Worm (Caenorhabditis elegans): ENCODE data around the gene sdz-33.

Gene sdz-33

DNA sequence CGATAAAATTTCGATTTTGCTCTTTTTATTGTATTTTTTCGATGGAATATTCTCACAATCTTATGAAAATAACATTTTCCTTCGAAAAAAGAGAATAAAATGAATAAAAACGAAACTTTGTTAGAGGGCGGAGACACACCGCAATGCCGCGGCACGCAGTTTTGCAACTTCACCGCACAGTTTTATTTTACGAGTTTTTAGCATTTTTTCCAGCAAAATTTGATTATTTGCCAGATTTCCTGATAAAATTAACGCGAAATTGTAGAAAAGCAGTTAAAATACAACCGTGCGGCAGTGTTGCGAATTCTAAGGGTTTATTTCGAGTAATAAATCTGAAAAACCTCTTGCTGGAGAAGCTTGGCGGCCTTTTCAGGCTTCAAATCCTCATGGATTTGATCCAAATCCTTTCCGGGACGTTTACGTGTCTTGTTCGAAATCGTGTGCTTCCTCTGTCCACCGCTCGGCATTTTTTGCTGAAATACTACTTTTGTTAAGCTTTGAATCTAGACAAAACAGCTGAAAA lies 11.0 kb downstream of the sdz-33 start, which contains the start of gene znf-593:
TSS of gene znf-593 (minus strand) at position 473 of the 523 bp plus-strand sequence.
- TF ChIP-seq spr-1 (tag; optimal IDR thresholded peaks at IDR 0.05) (peak; percentile 18), T26A8.4 (GFP tag; IDR thresholded peaks at IDR 0.05) (peak; percentile 56), php-3 (GFP tag; IDR thresholded peaks at IDR 0.05) (peak; percentile 49; the same call in 1 of the 2 replicates), mdl-1 (tag; optimal IDR thresholded peaks at IDR 0.05) (no peak), R02D3.7 (tag; optimal IDR thresholded peaks at IDR 0.05) (no peak), dpl-1 (GFP tag; optimal IDR thresholded peaks at IDR 0.05) (peak; percentile 18), pha-4 (GFP tag; IDR thresholded peaks at IDR 0.05) (0 out of 2 replicates have a peak, but pooled peaks have one; percentile 27), pha-4 (tag; optimal IDR thresholded peaks at IDR 0.05) (no peak), rbr-2 (tag; optimal IDR thresholded peaks at IDR 0.05) (no peak), daf-8 (GFP tag; IDR thresholded peaks at IDR 0.05) (no peak), mes-2 (tag; optimal IDR thresholded peaks at IDR 0.05; ENCODE audit: poor library complexity, severe bottlenecking) (peak; percentile 61), lin-38 (GFP tag; IDR thresholded peaks at IDR 0.05) (peak; percentile 19; the same call in 1 of the 2 replicates), mep-1 (tag; optimal IDR thresholded peaks at IDR 0.05) (peak; percentile 21), lin-39 (tag; optimal IDR thresholded peaks at IDR 0.05) (no peak), hlh-11 (tag; optimal IDR thresholded peaks at IDR 0.05) (peak; percentile 5), nhr-6 (tag; optimal IDR thresholded peaks at IDR 0.05) (no peak), aha-1 (tag) (peak; percentile 52), hlh-30 (tag; optimal IDR thresholded peaks at IDR 0.05; ENCODE audit: insufficient read depth) (no peak), daf-19 (GFP tag; conservative IDR thresholded peaks at IDR 0.05) (no peak), F10B5.3 (tag; optimal IDR thresholded peaks at IDR 0.05) (peak; percentile 13), zfp-3 (GFP tag; conservative IDR thresholded peaks at IDR 0.05) (0 out of 2 replicates have a peak, but pooled peaks have one; percentile 30), daf-16 (GFP tag; optimal IDR thresholded peaks at IDR 0.05) (no peak), daf-16 (tag; optimal IDR thresholded peaks at IDR 0.05) (peak; percentile 11), dve-1 (tag; optimal IDR thresholded peaks at IDR 0.05; ENCODE audit: insufficient read depth) (peak; percentile 47), lin-13 (GFP tag; optimal IDR thresholded peaks at IDR 0.05) (no peak), daf-12 (tag; optimal IDR thresholded peaks at IDR 0.05) (no peak), lsy-2 (tag; optimal IDR thresholded peaks at IDR 0.05) (peak in 1 of 2 experiments; percentile 30), snpc-4 (tag; optimal IDR thresholded peaks at IDR 0.05) (no peak), ama-1 (optimal IDR thresholded peaks at IDR 0.05) (peak; percentile 12), Y5F2A.4 (GFP tag; optimal IDR thresholded peaks at IDR 0.05) (peak; percentile 55)

- peak; percentile 83 for TF ChIP-seq mes-2 (tag; optimal IDR thresholded peaks at IDR 0.05; ENCODE audit: poor library complexity, severe bottlenecking)
- TF ChIP-seq nhr-41 (GFP tag; IDR thresholded peaks at IDR 0.05), result no peak
- no peak for TF ChIP-seq php-3 (GFP tag; IDR thresholded peaks at IDR 0.05)
- peak; percentile 36 for TF ChIP-seq aha-1 (tag)
- TF ChIP-seq lin-13 (GFP tag; optimal IDR thresholded peaks at IDR 0.05), result peak; percentile 3
- peak; percentile 40 for TF ChIP-seq nhr-25 (tag; optimal IDR thresholded peaks at IDR 0.05; ENCODE audit: borderline replicate concordance, insufficient read depth)
- TF ChIP-seq lsy-2 (tag; optimal IDR thresholded peaks at IDR 0.05), result peak in 1 of 2 experiments; percentile 80
- peak in 1 of 2 experiments; percentile 8 for TF ChIP-seq unc-62 (GFP tag; optimal IDR thresholded peaks at IDR 0.05 in 1 of 2)
- TF ChIP-seq unc-62 (tag; optimal IDR thresholded peaks at IDR 0.05), result no peak
- peak; percentile 11 for TF ChIP-seq nhr-77 (tag; optimal IDR thresholded peaks at IDR 0.05)
- peak in 1 of 2 experiments; percentile 45 for TF ChIP-seq hif-1 (tag; optimal IDR thresholded peaks at IDR 0.05)
- no peak for TF ChIP-seq spr-3 (GFP tag; optimal IDR thresholded peaks at IDR 0.05)
- no peak for TF ChIP-seq spr-1 (tag; optimal IDR thresholded peaks at IDR 0.05)
- TF ChIP-seq hlh-11 (tag; optimal IDR thresholded peaks at IDR 0.05), result peak; percentile 51
- TF ChIP-seq zip-2 (tag; optimal IDR thresholded peaks at IDR 0.05), result no peak
- TF ChIP-seq dve-1 (tag; optimal IDR thresholded peaks at IDR 0.05; ENCODE audit: insufficient read depth), result peak; percentile 72
- no peak for TF ChIP-seq mxl-2 (GFP tag; conservative IDR thresholded peaks at IDR 0.05)
- peak; percentile 72 for TF ChIP-seq dpl-1 (GFP tag; optimal IDR thresholded peaks at IDR 0.05)
- peak; percentile 55 for TF ChIP-seq lin-38 (GFP tag; IDR thresholded peaks at IDR 0.05)
- peak; percentile 32 for TF ChIP-seq nhr-28 (tag; optimal IDR thresholded peaks at IDR 0.05)
- peak; percentile 39 for TF ChIP-seq rbr-2 (tag; optimal IDR thresholded peaks at IDR 0.05)
- TF ChIP-seq hlh-30 (tag; optimal IDR thresholded peaks at IDR 0.05; ENCODE audit: insufficient read depth), result peak; percentile 22
- no peak for TF ChIP-seq daf-16 (GFP tag; optimal IDR thresholded peaks at IDR 0.05)
- TF ChIP-seq daf-16 (tag; optimal IDR thresholded peaks at IDR 0.05), result peak; percentile 21
- no peak for TF ChIP-seq lir-3 (tag; optimal IDR thresholded peaks at IDR 0.05)
- peak; percentile 58 for TF ChIP-seq mep-1 (tag; optimal IDR thresholded peaks at IDR 0.05)
These were observed 13.0 kb downstream of the sdz-33 start, which contains the start of the genes ccf-1 and trap-4 for ce11 chrIII:11920187-11920785. TSS of gene ccf-1 (minus strand) at chrIII:11920237. TSS of gene trap-4 (plus strand) at chrIII:11920735.

All from whole organism, L4 larva.